Comparison of ENCODE assay signal across 1 fruit fly cellular context in genomic region chrX:12891322-12892159, dm6.
TF ChIP-seq lines count a peak whose summit lies in the region.

No protein-coding gene starts in this region.

TF ChIP-seq in whole organism, embryonic, 481 proteins besides CTCF, POLR2A, EP300 and RAD21 (continued from another document):
- TF ChIP-seq CG2712 (tag; optimal IDR thresholded peaks at IDR 0.05; lab: Kevin White, UChicago), result peak; percentile 21
- TF ChIP-seq Dbx (GFP tag; IDR thresholded peaks at IDR 0.05; lab: Robert Waterston, UW), result no peak
- no peak for TF ChIP-seq CG4707 (GFP tag; optimal IDR thresholded peaks at IDR 0.05; lab: Kevin White, UChicago)
- no peak for TF ChIP-seq otp (GFP tag; IDR thresholded peaks at IDR 0.05; lab: Robert Waterston, UW)
- no peak for TF ChIP-seq CG8924 (tag; optimal IDR thresholded peaks at IDR 0.05; lab: Kevin White, UChicago)
- TF ChIP-seq zen2 (GFP tag; IDR thresholded peaks at IDR 0.05; lab: Robert Waterston, UW; ENCODE audit: partially characterized antibody), result no peak
- no peak for TF ChIP-seq CG9727 (GFP tag; optimal IDR thresholded peaks at IDR 0.05; lab: Kevin White, UChicago)
- no peak for TF ChIP-seq toy (GFP tag; IDR thresholded peaks at IDR 0.05; lab: Robert Waterston, UW)
- TF ChIP-seq CG15696 (tag; optimal IDR thresholded peaks at IDR 0.05; lab: Kevin White, UChicago), result no peak
- no peak for TF ChIP-seq zfh1 (GFP tag; IDR thresholded peaks at IDR 0.05; lab: Robert Waterston, UW)
- TF ChIP-seq CG6254 (GFP tag; optimal IDR thresholded peaks at IDR 0.05; lab: Kevin White, UChicago), result no peak
- TF ChIP-seq CG6813 (GFP tag; optimal IDR thresholded peaks at IDR 0.05; lab: Kevin White, UChicago), result no peak
- TF ChIP-seq jing (GFP tag; optimal IDR thresholded peaks at IDR 0.05; lab: Kevin White, UChicago), result no peak
- no peak for TF ChIP-seq p53 (GFP tag; optimal IDR thresholded peaks at IDR 0.05; lab: Kevin White, UChicago)
- no peak for TF ChIP-seq corto (GFP tag; optimal IDR thresholded peaks at IDR 0.05; lab: Kevin White, UChicago)
- 0 out of 3 replicates have a peak, but pooled peaks have one; percentile 32 for TF ChIP-seq dysf (GFP tag; IDR thresholded peaks at IDR 0.05; lab: Robert Waterston, UW)
- TF ChIP-seq CG4854 (GFP tag; optimal IDR thresholded peaks at IDR 0.05; lab: Kevin White, UChicago), result no peak
- no peak for TF ChIP-seq ase (GFP tag; IDR thresholded peaks at IDR 0.05; lab: Robert Waterston, UW)
- no peak for TF ChIP-seq CG14860 (GFP tag; IDR thresholded peaks at IDR 0.05; lab: Robert Waterston, UW; ENCODE audit: partially characterized antibody)
- no peak for TF ChIP-seq CG14667 (GFP tag; IDR thresholded peaks at IDR 0.05; lab: Robert Waterston, UW)
- peak; percentile 17 for TF ChIP-seq CG10209 (GFP tag; optimal IDR thresholded peaks at IDR 0.05; lab: Kevin White, UChicago)
- TF ChIP-seq dati (GFP tag; IDR thresholded peaks at IDR 0.05; lab: Robert Waterston, UW), result no peak
- no peak for TF ChIP-seq CG10147 (GFP tag; optimal IDR thresholded peaks at IDR 0.05; lab: Kevin White, UChicago)
- TF ChIP-seq CG4820 (GFP tag; optimal IDR thresholded peaks at IDR 0.05; lab: Kevin White, UChicago), result no peak
- TF ChIP-seq CG7987 (GFP tag; optimal IDR thresholded peaks at IDR 0.05; lab: Kevin White, UChicago), result no peak
- TF ChIP-seq CG10274 (GFP tag; optimal IDR thresholded peaks at IDR 0.05; lab: Kevin White, UChicago), result no peak
- no peak for TF ChIP-seq Atf3 (GFP tag; optimal IDR thresholded peaks at IDR 0.05; lab: Kevin White, UChicago)
- TF ChIP-seq Nf-YA (GFP tag; IDR thresholded peaks at IDR 0.05; lab: Robert Waterston, UW), result no peak
- TF ChIP-seq CG16813 (GFP tag; IDR thresholded peaks at IDR 0.05; lab: Robert Waterston, UW; ENCODE audit: partially characterized antibody), result no peak
- no peak for TF ChIP-seq Six4 (GFP tag; optimal IDR thresholded peaks at IDR 0.05; lab: Kevin White, UChicago)
- TF ChIP-seq bigmax (GFP tag; optimal IDR thresholded peaks at IDR 0.05; lab: Kevin White, UChicago), result no peak
- no peak for TF ChIP-seq CG4617 (GFP tag; optimal IDR thresholded peaks at IDR 0.05; lab: Kevin White, UChicago; ENCODE audit: borderline replicate concordance)
- TF ChIP-seq cas (GFP tag; IDR thresholded peaks at IDR 0.05; lab: Robert Waterston, UW), result no peak
- no peak for TF ChIP-seq CG31224 (GFP tag; IDR thresholded peaks at IDR 0.05; lab: Robert Waterston, UW)
- no peak for TF ChIP-seq CG9437 (GFP tag; optimal IDR thresholded peaks at IDR 0.05; lab: Kevin White, UChicago)
- peak; percentile 8 for TF ChIP-seq Ssrp (tag; optimal IDR thresholded peaks at IDR 0.05; lab: Kevin White, UChicago)
- no peak for TF ChIP-seq NK7.1 (GFP tag; optimal IDR thresholded peaks at IDR 0.05; lab: Kevin White, UChicago)
- no peak for TF ChIP-seq CG18011 (GFP tag; optimal IDR thresholded peaks at IDR 0.05; lab: Kevin White, UChicago)
- no peak for TF ChIP-seq chn (GFP tag; optimal IDR thresholded peaks at IDR 0.05; lab: Kevin White, UChicago)
- peak; percentile 10 for TF ChIP-seq Abd-B (GFP tag; optimal IDR thresholded peaks at IDR 0.05; lab: Kevin White, UChicago)
- TF ChIP-seq Myb (GFP tag; optimal IDR thresholded peaks at IDR 0.05; lab: Kevin White, UChicago), result no peak
- TF ChIP-seq CG13624 (GFP tag; optimal IDR thresholded peaks at IDR 0.05; lab: Kevin White, UChicago), result no peak
- no peak for TF ChIP-seq CG1792 (GFP tag; optimal IDR thresholded peaks at IDR 0.05; lab: Kevin White, UChicago)
- TF ChIP-seq trh (GFP tag; optimal IDR thresholded peaks at IDR 0.05; lab: Kevin White, UChicago), result no peak
- TF ChIP-seq dmrt99B (tag; optimal IDR thresholded peaks at IDR 0.05; lab: Kevin White, UChicago), result peak; percentile 38
- TF ChIP-seq CG6272 (GFP tag; IDR thresholded peaks at IDR 0.05; lab: Robert Waterston, UW), result no peak
- TF ChIP-seq CG18599 (GFP tag; optimal IDR thresholded peaks at IDR 0.05; lab: Kevin White, UChicago), result no peak
- no peak for TF ChIP-seq ranshi (GFP tag; IDR thresholded peaks at IDR 0.05; lab: Robert Waterston, UW)
- no peak; the same call in 1 of the 2 replicates for TF ChIP-seq slbo (GFP tag; IDR thresholded peaks at IDR 0.05; lab: Robert Waterston, UW)
- no peak for TF ChIP-seq bab2 (GFP tag; optimal IDR thresholded peaks at IDR 0.05; lab: Kevin White, UChicago)
- TF ChIP-seq slp2 (GFP tag; optimal IDR thresholded peaks at IDR 0.05; lab: Kevin White, UChicago), result no peak
- no peak; the same call in 1 of the 2 replicates for TF ChIP-seq Rfx (GFP tag; IDR thresholded peaks at IDR 0.05; lab: Robert Waterston, UW)
- no peak for TF ChIP-seq Kr (GFP tag; optimal IDR thresholded peaks at IDR 0.05; lab: Kevin White, UChicago)
- TF ChIP-seq CG2199 (GFP tag; IDR thresholded peaks at IDR 0.05; lab: Robert Waterston, UW), result no peak
- TF ChIP-seq sna (GFP tag; IDR thresholded peaks at IDR 0.05; lab: Robert Waterston, UW; ENCODE audit: partially characterized antibody), result no peak
- no peak for TF ChIP-seq Spps (tag; optimal IDR thresholded peaks at IDR 0.05; lab: Kevin White, UChicago)
- TF ChIP-seq CG7928 (GFP tag; optimal IDR thresholded peaks at IDR 0.05; lab: Kevin White, UChicago), result no peak
- TF ChIP-seq Hr3 (GFP tag; optimal IDR thresholded peaks at IDR 0.05; lab: Kevin White, UChicago), result peak; percentile 0
- no peak for TF ChIP-seq odd (GFP tag; optimal IDR thresholded peaks at IDR 0.05; lab: Kevin White, UChicago)
- TF ChIP-seq CG11695 (GFP tag; IDR thresholded peaks at IDR 0.05; lab: Robert Waterston, UW), result no peak
- TF ChIP-seq CG3838 (GFP tag; optimal IDR thresholded peaks at IDR 0.05; lab: Kevin White, UChicago), result no peak
- TF ChIP-seq bsh (GFP tag; optimal IDR thresholded peaks at IDR 0.05; lab: Kevin White, UChicago), result peak; percentile 7 to 63
- TF ChIP-seq phol (tag; optimal IDR thresholded peaks at IDR 0.05; lab: Kevin White, UChicago), result peak; percentile 36
- no peak for TF ChIP-seq nau (GFP tag; optimal IDR thresholded peaks at IDR 0.05; lab: Kevin White, UChicago)
- no peak for TF ChIP-seq Optix (GFP tag; IDR thresholded peaks at IDR 0.05; lab: Robert Waterston, UW)
- TF ChIP-seq CG4730 (GFP tag; IDR thresholded peaks at IDR 0.05; lab: Robert Waterston, UW), result no peak
- no peak for TF ChIP-seq CG8281 (tag; optimal IDR thresholded peaks at IDR 0.05; lab: Kevin White, UChicago)
- no peak for TF ChIP-seq CG6765 (GFP tag; optimal IDR thresholded peaks at IDR 0.05; lab: Kevin White, UChicago)
- no peak for TF ChIP-seq shn (GFP tag; optimal IDR thresholded peaks at IDR 0.05; lab: Kevin White, UChicago)
- no peak for TF ChIP-seq Deaf1 (tag; optimal IDR thresholded peaks at IDR 0.05; lab: Kevin White, UChicago)
- TF ChIP-seq Sox102F (GFP tag; optimal IDR thresholded peaks at IDR 0.05; lab: Kevin White, UChicago), result peak; percentile 31
- TF ChIP-seq CG10543 (GFP tag; optimal IDR thresholded peaks at IDR 0.05; lab: Kevin White, UChicago), result no peak
- no peak for TF ChIP-seq CG10267 (tag; optimal IDR thresholded peaks at IDR 0.05; lab: Kevin White, UChicago)
- TF ChIP-seq CG30403 (GFP tag; optimal IDR thresholded peaks at IDR 0.05; lab: Kevin White, UChicago), result peak; percentile 22
- TF ChIP-seq gfzf (GFP tag; optimal IDR thresholded peaks at IDR 0.05; lab: Kevin White, UChicago), result no peak
- no peak for TF ChIP-seq eyg (GFP tag; optimal IDR thresholded peaks at IDR 0.05; lab: Kevin White, UChicago)
- TF ChIP-seq Oli (tag; optimal IDR thresholded peaks at IDR 0.05; lab: Kevin White, UChicago), result peak; percentile 32
- no peak for TF ChIP-seq CG42726 (GFP tag; IDR thresholded peaks at IDR 0.05; lab: Robert Waterston, UW; ENCODE audit: partially characterized antibody)
- peak; percentile 8 for TF ChIP-seq CG13424 (tag; optimal IDR thresholded peaks at IDR 0.05; lab: Kevin White, UChicago)
- TF ChIP-seq CG13123 (GFP tag; optimal IDR thresholded peaks at IDR 0.05; lab: Kevin White, UChicago), result no peak
- TF ChIP-seq BtbVII (GFP tag; optimal IDR thresholded peaks at IDR 0.05; lab: Kevin White, UChicago), result no peak
- peak; percentile 13; the same call in 1 of the 2 replicates for TF ChIP-seq vvl (GFP tag; IDR thresholded peaks at IDR 0.05; lab: Robert Waterston, UW)
- TF ChIP-seq HLH54F (GFP tag; optimal IDR thresholded peaks at IDR 0.05; lab: Kevin White, UChicago), result no peak
- peak in 1 of 2 experiments; percentile 25 for TF ChIP-seq Hr51 (GFP tag; optimal IDR thresholded peaks at IDR 0.05; lab: Kevin White, UChicago)
- TF ChIP-seq CG10366 (GFP tag; IDR thresholded peaks at IDR 0.05; lab: Robert Waterston, UW), result no peak
- TF ChIP-seq BEAF-32 (GFP tag; optimal IDR thresholded peaks at IDR 0.05; lab: Kevin White, UChicago), result no peak
- no peak for TF ChIP-seq zen (tag; optimal IDR thresholded peaks at IDR 0.05; lab: Kevin White, UChicago)
- TF ChIP-seq ttk (GFP tag; IDR thresholded peaks at IDR 0.05; lab: Robert Waterston, UW), result no peak
- TF ChIP-seq Hmr (GFP tag; optimal IDR thresholded peaks at IDR 0.05; lab: Kevin White, UChicago), result no peak
- TF ChIP-seq Dref (GFP tag; IDR thresholded peaks at IDR 0.05; lab: Robert Waterston, UW), result no peak
